Fruit fly (Drosophila melanogaster) whole organism, embryonic: ENCODE measurements around the gene CG42495.

Experiments
- CG10209 ChIP-seq: fragments of 200-800 bp; sonication (Bioruptor generic); optimal IDR thresholded peaks from 3 replicates; lab custom pipeline; 2017; ENCODE audit warnings: missing biosample characterization, mild to moderate bottlenecking, missing genetic modification characterization, missing genetic modification reagents
- CG10543 ChIP-seq: fragments of 200-800 bp; sonication (Bioruptor generic); optimal IDR thresholded peaks from 3 replicates; lab custom pipeline; 2017; ENCODE audit warnings: missing biosample characterization, mild to moderate bottlenecking, missing genetic modification characterization, moderate library complexity
- CG11560 ChIP-seq: fragments of 200-800 bp; sonication (Bioruptor generic); IDR thresholded peaks from 3 replicates; pipeline ENCODE4 v1.3.6; 2022; ENCODE audit warnings: missing biosample characterization, missing genetic modification characterization
- CG11695 ChIP-seq: fragments of 200-800 bp; sonication (Bioruptor generic); IDR thresholded peaks from 3 replicates; pipeline ENCODE4 v1.3.6; 2022; ENCODE audit warnings: missing biosample characterization, missing genetic modification characterization
- CG13296 ChIP-seq: fragments of 200-800 bp; sonication (Bioruptor generic); optimal IDR thresholded peaks from 3 replicates; lab custom pipeline; 2018; ENCODE audit warnings: missing biosample characterization, mild to moderate bottlenecking, missing genetic modification characterization
- CG17829 ChIP-seq: fragments of 200-800 bp; optimal IDR thresholded peaks from 2 replicates; lab custom pipeline; 2019; ENCODE audit warnings: missing biosample characterization, mild to moderate bottlenecking, missing genetic modification characterization, moderate library complexity
- CG18262 ChIP-seq: fragments of 200-800 bp; optimal IDR thresholded peaks from 3 replicates; lab custom pipeline; 2019; ENCODE audit warnings: missing biosample characterization, mild to moderate bottlenecking, missing genetic modification characterization, moderate library complexity
- CG18476 ChIP-seq: fragments of 200-800 bp; sonication (Bioruptor generic); optimal IDR thresholded peaks from 2 replicates; lab custom pipeline; 2016; ENCODE audit warnings: missing biosample characterization, mild to moderate bottlenecking, missing genetic modification characterization
- CG2120 ChIP-seq: fragments of 200-800 bp; sonication (Bioruptor generic); optimal IDR thresholded peaks from 3 replicates; lab custom pipeline; 2016; ENCODE audit warnings: missing biosample characterization, missing genetic modification characterization
- CG30403 ChIP-seq: fragments of 200-800 bp; sonication (Bioruptor generic); optimal IDR thresholded peaks from 3 replicates; lab custom pipeline; 2016; ENCODE audit warnings: missing biosample characterization, missing genetic modification characterization
- CG30431 ChIP-seq: fragments of 200-800 bp; sonication (Bioruptor generic); optimal IDR thresholded peaks from 2 replicates; lab custom pipeline; 2017; ENCODE audit warnings: missing biosample characterization, missing genetic modification characterization
- CG43689 ChIP-seq: fragments of 200-800 bp; sonication (Bioruptor generic); IDR thresholded peaks from 2 replicates; pipeline ENCODE4 v1.3.6; 2022; ENCODE audit warnings: missing biosample characterization, missing genetic modification characterization
- CG4424 ChIP-seq: fragments of 200-800 bp; sonication (Bioruptor generic); optimal IDR thresholded peaks from 3 replicates; lab custom pipeline; 2016; ENCODE audit warnings: missing biosample characterization, missing genetic modification characterization
- CG5245 ChIP-seq: fragments of 200-800 bp; sonication (Bioruptor generic); optimal IDR thresholded peaks from 3 replicates; lab custom pipeline; 2016; ENCODE audit warnings: missing biosample characterization, missing genetic modification characterization
- CG8290 ChIP-seq, 3 experiments: fragments of 200-800 bp; sonication (Bioruptor generic); optimal IDR thresholded peaks; 2 replicates each; lab custom pipeline; 2016 to 2019; ENCODE audit warnings: missing biosample characterization in 3 of 3, missing genetic modification characterization in 3 of 3, mild to moderate bottlenecking in 2 of 3, moderate library complexity in 1 of 3
- CHES-1-like ChIP-seq: fragments of 200-800 bp; sonication (Bioruptor generic); optimal IDR thresholded peaks from 2 replicates; lab custom pipeline; 2016; ENCODE audit warnings: missing biosample characterization, missing genetic modification characterization
- CkIIα-i1 ChIP-seq: fragments of 200-800 bp; sonication (Bioruptor generic); IDR thresholded peaks from 2 replicates; pipeline ENCODE4 v1.3.6; 2022; ENCODE audit warnings: missing biosample characterization, missing genetic modification characterization
- Dll ChIP-seq: fragments of 200-800 bp; sonication (Bioruptor generic); IDR thresholded peaks from 4 replicates; pipeline ENCODE4 v1.3.6; 2022; ENCODE audit warnings: missing biosample characterization, missing genetic modification characterization; ENCODE audit not compliant: partially characterized antibody
- Dp ChIP-seq: fragments of 200-800 bp; sonication (Bioruptor generic); optimal IDR thresholded peaks from 2 replicates; lab custom pipeline; 2018; ENCODE audit warnings: missing biosample characterization, mild to moderate bottlenecking, missing genetic modification characterization, moderate library complexity
- Fer3 ChIP-seq: fragments of 200-800 bp; sonication (Bioruptor generic); optimal IDR thresholded peaks from 2 replicates; lab custom pipeline; 2018; ENCODE audit warnings: missing biosample characterization, mild to moderate bottlenecking, missing genetic modification characterization, moderate library complexity
- HLH4C ChIP-seq: fragments of 200-800 bp; sonication (Bioruptor generic); IDR thresholded peaks from 3 replicates; pipeline ENCODE4 v1.3.6; 2022; ENCODE audit warnings: missing biosample characterization, missing genetic modification characterization; ENCODE audit not compliant: partially characterized antibody
- Hey ChIP-seq: fragments of 200-800 bp; sonication (Bioruptor generic); optimal IDR thresholded peaks from 3 replicates; lab custom pipeline; 2018; ENCODE audit warnings: missing biosample characterization, mild to moderate bottlenecking, missing genetic modification characterization
- Hr51 ChIP-seq, 2 experiments: fragments of 200-800 bp; sonication (Bioruptor generic); optimal IDR thresholded peaks; 2 replicates in 1 of 2; 3 replicates in 1 of 2; lab custom pipeline; 2016 to 2018; ENCODE audit warnings: missing biosample characterization in 2 of 2, missing genetic modification characterization in 2 of 2, mild to moderate bottlenecking in 1 of 2, moderate library complexity in 1 of 2
- Hsf ChIP-seq: fragments of 200-800 bp; sonication (Bioruptor generic); optimal IDR thresholded peaks from 3 replicates; lab custom pipeline; 2016; ENCODE audit warnings: missing biosample characterization, missing genetic modification characterization
- Lim3 ChIP-seq: fragments of 200-800 bp; sonication (Bioruptor generic); IDR thresholded peaks from 2 replicates; pipeline ENCODE4 v1.3.6; 2022; ENCODE audit warnings: missing biosample characterization, missing genetic modification characterization
- Med ChIP-seq: fragments of 200-800 bp; sonication (Bioruptor generic); peaks from one replicate; lab custom pipeline; 2016; ENCODE audit warnings: missing biosample characterization, missing genetic modification characterization, mild to moderate bottlenecking, inconsistent platforms, moderate library complexity
- Meics ChIP-seq: fragments of 200-800 bp; sonication (Bioruptor generic); optimal IDR thresholded peaks from 2 replicates; lab custom pipeline; 2017; ENCODE audit warnings: missing biosample characterization, mild to moderate bottlenecking, missing genetic modification characterization
- Nf-YA ChIP-seq: fragments of 200-800 bp; sonication (Bioruptor generic); IDR thresholded peaks from 2 replicates; pipeline ENCODE4 v1.3.6; 2022; ENCODE audit warnings: missing biosample characterization, missing genetic modification characterization
- Poxn ChIP-seq: fragments of 200-800 bp; sonication (Bioruptor generic); IDR thresholded peaks from 2 replicates; pipeline ENCODE4 v1.3.6; 2022; ENCODE audit warnings: missing biosample characterization, missing genetic modification characterization
- Ptx1 ChIP-seq: fragments of 200-800 bp; sonication (Bioruptor generic); IDR thresholded peaks from 2 replicates; pipeline ENCODE4 v1.3.6; 2022; ENCODE audit warnings: missing biosample characterization, missing genetic modification characterization
- Stat92E ChIP-seq, 3 experiments: fragments of >200 bp in 2 of 3; fragments of 200-800 bp in 1 of 3; sonication (Bioruptor generic) in 1 of 3; optimal IDR thresholded peaks; 2 replicates each; lab custom pipeline; 2017 to 2019; ENCODE audit warnings: missing biosample characterization in 3 of 3, missing genetic modification characterization in 3 of 3, mild to moderate bottlenecking in 1 of 3, moderate library complexity in 1 of 3
- TFAM ChIP-seq: fragments of 200-800 bp; sonication (Bioruptor generic); optimal IDR thresholded peaks from 2 replicates; lab custom pipeline; 2017; ENCODE audit warnings: missing biosample characterization, missing genetic modification characterization, inconsistent platforms
- Vsx1 ChIP-seq: fragments of 200-800 bp; sonication (Bioruptor generic); optimal IDR thresholded peaks from 2 replicates; lab custom pipeline; 2017; ENCODE audit warnings: missing biosample characterization, mild to moderate bottlenecking, missing genetic modification characterization, missing genetic modification reagents
- abd-A ChIP-seq: fragments of 200-800 bp; sonication (Bioruptor generic); optimal IDR thresholded peaks from 3 replicates; lab custom pipeline; 2019; ENCODE audit warnings: missing biosample characterization, mild to moderate bottlenecking, missing genetic modification characterization, moderate library complexity
- bab2 ChIP-seq: fragments of 200-800 bp; sonication (Bioruptor generic); optimal IDR thresholded peaks from 2 replicates; lab custom pipeline; 2016; ENCODE audit warnings: missing biosample characterization, missing genetic modification characterization
- btn ChIP-seq: fragments of 200-800 bp; sonication (Bioruptor generic); optimal IDR thresholded peaks from 2 replicates; lab custom pipeline; 2016; ENCODE audit warnings: missing biosample characterization, missing genetic modification characterization
- dmrt11E ChIP-seq: fragments of 200-800 bp; sonication (Bioruptor generic); optimal IDR thresholded peaks from 3 replicates; lab custom pipeline; 2018; ENCODE audit warnings: missing biosample characterization, mild to moderate bottlenecking, missing genetic modification characterization, moderate library complexity
- fd102C ChIP-seq: fragments of 200-800 bp; sonication (Bioruptor generic); optimal IDR thresholded peaks from 2 replicates; lab custom pipeline; 2018; ENCODE audit warnings: missing biosample characterization, mild to moderate bottlenecking, missing genetic modification characterization, moderate library complexity
- gce ChIP-seq: fragments of 200-800 bp; sonication (Bioruptor generic); IDR thresholded peaks from 3 replicates; pipeline ENCODE4 v1.3.6; 2022; ENCODE audit warnings: missing biosample characterization, missing genetic modification characterization
- gcm ChIP-seq: fragments of 200-800 bp; sonication (Bioruptor generic); optimal IDR thresholded peaks from 2 replicates; lab custom pipeline; 2019; ENCODE audit warnings: missing biosample characterization, mild to moderate bottlenecking, missing genetic modification characterization, moderate library complexity
- ind ChIP-seq: fragments of 200-800 bp; sonication (Bioruptor generic); optimal IDR thresholded peaks from 3 replicates; lab custom pipeline; 2016; ENCODE audit warnings: missing biosample characterization, missing genetic modification characterization
- lilli ChIP-seq: fragments of 200-800 bp; sonication (Bioruptor generic); optimal IDR thresholded peaks from 3 replicates; lab custom pipeline; 2016; ENCODE audit warnings: missing biosample characterization, missing genetic modification characterization
- lola ChIP-seq, 3 experiments: fragments of >200 bp in 2 of 3; fragments of 200-800 bp in 1 of 3; sonication (Bioruptor generic) in 1 of 3; optimal IDR thresholded peaks; 2 replicates each; lab custom pipeline; 2017 to 2019; ENCODE audit warnings: missing biosample characterization in 3 of 3, missing genetic modification characterization in 3 of 3, mild to moderate bottlenecking in 1 of 3, moderate library complexity in 1 of 3
- nerfin-1 ChIP-seq: fragments of 200-800 bp; sonication (Bioruptor generic); optimal IDR thresholded peaks from 3 replicates; lab custom pipeline; 2019; ENCODE audit warnings: missing biosample characterization, mild to moderate bottlenecking, missing genetic modification characterization, moderate library complexity
- pan ChIP-seq, 4 experiments: fragments of >200 bp in 3 of 4; fragments of 200-800 bp in 1 of 4; sonication (Bioruptor generic) in 1 of 4; optimal IDR thresholded peaks in 3 of 4; IDR thresholded peaks in 1 of 4; 2 replicates each; pipeline versions ENCODE4 v1.3.6 to Lab custom; 2017 to 2022; ENCODE audit warnings: missing biosample characterization in 2 of 4, missing genetic modification characterization in 2 of 4, mixed read lengths in 1 of 4
- sens-2 ChIP-seq: fragments of 200-800 bp; sonication (Bioruptor generic); IDR thresholded peaks from 2 replicates; pipeline ENCODE4 v1.3.6; 2022; ENCODE audit warnings: missing biosample characterization, missing genetic modification characterization
- tup ChIP-seq: fragments of 200-800 bp; sonication (Bioruptor generic); optimal IDR thresholded peaks from 2 replicates; lab custom pipeline; 2016; ENCODE audit warnings: missing biosample characterization, mild to moderate bottlenecking, missing genetic modification characterization, moderate library complexity
- unc-4 ChIP-seq: fragments of 200-800 bp; sonication (Bioruptor generic); IDR thresholded peaks from 2 replicates; pipeline ENCODE4 v1.3.6; 2022; ENCODE audit warnings: missing biosample characterization, missing genetic modification characterization; ENCODE audit not compliant: partially characterized antibody

The CG42495 gene

DNA sequence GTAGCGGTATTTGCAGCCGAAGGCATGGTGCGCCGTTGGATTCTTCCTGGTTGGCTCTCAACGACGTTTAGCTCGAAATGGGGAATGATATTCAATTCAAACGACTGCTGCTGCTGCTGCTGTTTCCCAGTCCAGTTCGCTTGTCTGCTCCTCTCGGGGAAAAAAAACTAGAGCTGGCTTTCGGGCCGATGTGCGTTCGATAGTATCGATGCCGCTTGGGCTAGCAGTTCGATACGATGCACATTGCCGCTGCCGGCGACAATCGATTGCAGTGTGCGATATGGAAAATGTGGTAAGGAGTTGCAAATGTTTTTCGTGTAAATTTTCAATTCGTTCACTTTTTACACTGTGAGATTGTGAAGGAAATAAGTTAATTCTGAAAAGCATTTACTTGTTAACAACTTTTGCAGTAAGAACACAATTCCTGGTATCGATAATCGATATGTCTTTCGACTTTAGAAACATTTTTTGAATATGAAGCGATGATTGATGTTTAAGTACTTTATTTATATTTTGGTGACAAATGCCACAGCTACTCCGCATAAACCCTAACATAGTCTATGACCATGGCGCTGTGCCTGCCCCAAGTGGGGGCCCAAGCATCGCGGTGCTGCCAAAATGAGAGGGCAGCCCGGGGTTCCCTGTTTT, 5.9 kb downstream of the CG42495 start, which contains the start of gene Capr (continued):
- TF ChIP-seq pan (optimal IDR thresholded peaks at IDR 0.05; lab: Kevin White, UChicago) (no peak), pan (GFP tag; optimal IDR thresholded peaks at IDR 0.05 in 1 of 2, IDR thresholded peaks at IDR 0.05 in 1 of 2) (no peak), CG8290 (GFP tag; optimal IDR thresholded peaks at IDR 0.05; lab: Kevin White, UChicago) (peak; percentile 10), CG8290 (tag; optimal IDR thresholded peaks at IDR 0.05; lab: Kevin White, UChicago) (peak; percentile 55 to 79), Ptx1 (no peak), Hsf (peak; percentile 41), HLH4C (GFP tag; lab: Robert Waterston, UW) (peak; percentile 100), bab2 (no peak), CG10543 (GFP tag; lab: Kevin White, UChicago) (peak; percentile 36), CG17829 (tag; lab: Kevin White, UChicago) (peak; percentile 58), CG43689 (GFP tag; lab: Robert Waterston, UW) (no peak), Lim3 (GFP tag; lab: Robert Waterston, UW) (no peak), CG30431 (GFP tag; lab: Kevin White, UChicago) (no peak), Dll (GFP tag; lab: Robert Waterston, UW) (peak; percentile 99), CHES-1-like (GFP tag; lab: Kevin White, UChicago) (peak; percentile 45), btn (GFP tag; lab: Kevin White, UChicago) (no peak), TFAM (GFP tag; lab: Kevin White, UChicago) (no peak), Med (GFP tag; lab: Kevin White, UChicago) (peak; percentile 91), CG2120 (GFP tag; lab: Kevin White, UChicago) (peak; percentile 24), CG4424 (GFP tag; lab: Kevin White, UChicago) (no peak), gcm (GFP tag; lab: Kevin White, UChicago) (no peak), CG10209 (GFP tag; lab: Kevin White, UChicago) (no peak), nerfin-1 (tag; lab: Kevin White, UChicago) (peak; percentile 44), Hey (tag; lab: Kevin White, UChicago) (no peak), CG30403 (GFP tag; lab: Kevin White, UChicago) (peak; percentile 11), sens-2 (GFP tag; lab: Robert Waterston, UW) (no peak), Vsx1 (GFP tag; lab: Kevin White, UChicago) (no peak), fd102C (no peak), ind (GFP tag; lab: Kevin White, UChicago) (no peak), dmrt11E (tag; lab: Kevin White, UChicago) (no peak), Nf-YA (no peak), lola (GFP tag; optimal IDR thresholded peaks at IDR 0.05; lab: Kevin White, UChicago) (no peak), CG11695 (GFP tag; lab: Robert Waterston, UW) (no peak), CG11560 (tag; lab: Robert Waterston, UW) (peak; percentile 60; the same call in 2 of the 3 replicates), Meics (peak; percentile 17), Hr51 (GFP tag; optimal IDR thresholded peaks at IDR 0.05; lab: Kevin White, UChicago) (peak in 1 of 2 experiments; percentile 44), gce (no peak), Poxn (GFP tag; lab: Robert Waterston, UW) (no peak), CG5245 (peak; percentile 5), CG13296 (GFP tag; lab: Kevin White, UChicago) (no peak), CkIIα-i1 (no peak), unc-4 (peak; percentile 99), CG18476 (GFP tag; lab: Kevin White, UChicago) (no peak), Stat92E (GFP tag; optimal IDR thresholded peaks at IDR 0.05; lab: Kevin White, UChicago) (peak in 1 of 3 experiments; percentile 61), Fer3 (no peak), lilli (GFP tag; lab: Kevin White, UChicago) (peak; percentile 55), abd-A (tag; lab: Kevin White, UChicago) (no peak), tup (GFP tag; lab: Kevin White, UChicago) (no peak), Dp (GFP tag; lab: Kevin White, UChicago) (peak; percentile 78), CG18262 (peak; percentile 35)
